Fruit fly (Drosophila melanogaster) whole organism, wandering third instar larva: ENCODE measurements around the gene CG33189.

ENCODE experiments used
- CG32264 ChIP-seq: fragments of 200-800 bp; sonication (Bioruptor generic); optimal IDR thresholded peaks from 2 replicates; lab custom pipeline; 2016; ENCODE audit warnings: missing biosample characterization, missing genetic modification characterization
- CG9705 ChIP-seq: fragments of 200-800 bp; sonication (Bioruptor generic); optimal IDR thresholded peaks from 2 replicates; lab custom pipeline; 2018; ENCODE audit warnings: missing biosample characterization, mild to moderate bottlenecking, missing genetic modification characterization
- CrebA ChIP-seq: fragments of 200-800 bp; sonication (Bioruptor generic); optimal IDR thresholded peaks from 2 replicates; lab custom pipeline; 2016; ENCODE audit warnings: missing biosample characterization, mild to moderate bottlenecking, missing genetic modification characterization, borderline replicate concordance
- Dfd ChIP-seq: fragments of >200 bp; optimal IDR thresholded peaks from 2 replicates; lab custom pipeline; 2017; ENCODE audit warnings: missing biosample characterization, missing genetic modification characterization
- Dif ChIP-seq: fragments of 200-275, 200-300 bp; sonication (Bioruptor generic); optimal IDR thresholded peaks from 2 replicates; lab custom pipeline; 2018; ENCODE audit warnings: missing biosample characterization, missing genetic modification characterization; ENCODE audit not compliant: partially characterized antibody
- GATAd ChIP-seq: sonication (Bioruptor generic); optimal IDR thresholded peaks from 2 replicates; lab custom pipeline; 2016; ENCODE audit warnings: missing biosample characterization, missing genetic modification characterization
- HLH106 ChIP-seq: fragments of 200-800 bp; optimal IDR thresholded peaks from 3 replicates; lab custom pipeline; 2019; ENCODE audit warnings: missing biosample characterization, mild to moderate bottlenecking, missing genetic modification characterization, moderate library complexity
- Hnf4 ChIP-seq: fragments of 200-800 bp; sonication (Bioruptor generic); optimal IDR thresholded peaks from 2 replicates; lab custom pipeline; 2016; ENCODE audit warnings: missing biosample characterization, mild to moderate bottlenecking, missing genetic modification characterization
- Hr78 ChIP-seq: fragments of >200 bp; optimal IDR thresholded peaks from 2 replicates; lab custom pipeline; 2017; ENCODE audit warnings: missing biosample characterization, missing genetic modification characterization
- Hr83 ChIP-seq: fragments of 200-300 bp; sonication (Bioruptor generic); optimal IDR thresholded peaks from 2 replicates; lab custom pipeline; 2016; ENCODE audit warnings: missing biosample characterization, mild to moderate bottlenecking, missing genetic modification characterization, moderate library complexity; ENCODE audit not compliant: poor library complexity, severe bottlenecking
- Mio ChIP-seq: sonication (Bioruptor generic); optimal IDR thresholded peaks from 2 replicates; lab custom pipeline; 2016; ENCODE audit warnings: missing biosample characterization, missing genetic modification characterization
- Myc ChIP-seq: fragments of >200 bp; optimal IDR thresholded peaks from 2 replicates; lab custom pipeline; 2017
- N ChIP-seq: fragments of >200 bp; optimal IDR thresholded peaks from 2 replicates; lab custom pipeline; 2018; ENCODE audit warnings: missing biosample characterization, missing external identifiers, missing genetic modification characterization
- OdsH ChIP-seq: fragments of 200-800 bp; sonication (Bioruptor generic); optimal IDR thresholded peaks from 2 replicates; lab custom pipeline; 2016; ENCODE audit warnings: missing biosample characterization, mild to moderate bottlenecking, missing genetic modification characterization
- Rel ChIP-seq, 2 experiments: fragments of 200-800 bp; sonication (Bioruptor generic) in 1 of 2; optimal IDR thresholded peaks; 2 replicates in 1 of 2; 3 replicates in 1 of 2; lab custom pipeline; 2016 to 2019; ENCODE audit warnings: mild to moderate bottlenecking in 2 of 2, missing biosample characterization in 2 of 2, missing genetic modification characterization in 2 of 2, moderate library complexity in 1 of 2
- Sp1 ChIP-seq: fragments of 200-800 bp; sonication (Bioruptor generic); optimal IDR thresholded peaks from 3 replicates; lab custom pipeline; 2019; ENCODE audit warnings: missing biosample characterization, mild to moderate bottlenecking, missing genetic modification characterization, moderate library complexity
- Vsx2 ChIP-seq: fragments of 200-300, 225-300 bp; sonication (Bioruptor generic); optimal IDR thresholded peaks from 2 replicates; lab custom pipeline; 2018; ENCODE audit warnings: missing biosample characterization, missing genetic modification characterization; ENCODE audit not compliant: partially characterized antibody
- br ChIP-seq: fragments of 200-800 bp; sonication (Bioruptor generic); optimal IDR thresholded peaks from 2 replicates; lab custom pipeline; 2016; ENCODE audit warnings: missing biosample characterization, missing genetic modification characterization
- brk ChIP-seq: fragments of 200-800 bp; sonication (Bioruptor generic); optimal IDR thresholded peaks from 2 replicates; lab custom pipeline; 2016; ENCODE audit warnings: missing biosample characterization, mild to moderate bottlenecking, missing genetic modification characterization
- dl ChIP-seq, 2 experiments: fragments of 175-275, 200-275 bp in 1 of 2; fragments of 200-275 bp in 1 of 2; sonication (Bioruptor generic); optimal IDR thresholded peaks; lab custom pipeline; 2018; ENCODE audit warnings: mild to moderate bottlenecking in 2 of 2, missing biosample characterization in 2 of 2, missing genetic modification characterization in 2 of 2, moderate library complexity in 2 of 2; ENCODE audit not compliant: partially characterized antibody in 2 of 2, insufficient read depth in 1 of 2
- dmrt93B ChIP-seq: fragments of 200-800 bp; sonication (Bioruptor generic); optimal IDR thresholded peaks from 2 replicates; lab custom pipeline; 2018; ENCODE audit warnings: missing biosample characterization, mild to moderate bottlenecking, missing genetic modification characterization
- dsf ChIP-seq: sonication (Bioruptor generic); optimal IDR thresholded peaks from 2 replicates; lab custom pipeline; 2016; ENCODE audit warnings: missing biosample characterization, missing genetic modification characterization, borderline replicate concordance
- ey ChIP-seq: fragments of 200-800 bp; sonication (Bioruptor generic); optimal IDR thresholded peaks from 2 replicates; lab custom pipeline; 2016; ENCODE audit warnings: missing biosample characterization, missing genetic modification characterization
- foxo ChIP-seq, 2 experiments: fragments of 200-800 bp; sonication (Bioruptor generic); optimal IDR thresholded peaks; 2 replicates in 1 of 2; 3 replicates in 1 of 2; lab custom pipeline; 2016 to 2017; ENCODE audit warnings: missing biosample characterization in 2 of 2, missing genetic modification characterization in 2 of 2
- fru ChIP-seq: fragments of 200-800 bp; sonication (Bioruptor generic); optimal IDR thresholded peaks from 3 replicates; lab custom pipeline; 2016; ENCODE audit warnings: missing biosample characterization, mild to moderate bottlenecking, missing genetic modification characterization
- h ChIP-seq: fragments of 200-800 bp; sonication (Bioruptor generic); optimal IDR thresholded peaks from 3 replicates; lab custom pipeline; 2016; ENCODE audit warnings: missing biosample characterization, mild to moderate bottlenecking, missing genetic modification characterization
- jim ChIP-seq: fragments of 175-275, 200-325 bp; sonication (Bioruptor generic); optimal IDR thresholded peaks from 2 replicates; lab custom pipeline; 2016; ENCODE audit warnings: missing biosample characterization, mild to moderate bottlenecking, missing genetic modification characterization
- lola ChIP-seq: fragments of >200 bp; optimal IDR thresholded peaks from 2 replicates; lab custom pipeline; 2017; ENCODE audit warnings: missing biosample characterization, missing genetic modification characterization
- pan ChIP-seq: fragments of >200 bp; optimal IDR thresholded peaks from 2 replicates; lab custom pipeline; 2017
- psq ChIP-seq: fragments of 200-800 bp; sonication (Bioruptor generic); optimal IDR thresholded peaks from 3 replicates; lab custom pipeline; 2017; ENCODE audit warnings: missing biosample characterization, mild to moderate bottlenecking, missing genetic modification characterization, moderate library complexity
- rgr ChIP-seq: fragments of 200-800 bp; sonication (Bioruptor generic); optimal IDR thresholded peaks from 3 replicates; lab custom pipeline; 2016; ENCODE audit warnings: missing biosample characterization, mild to moderate bottlenecking, missing genetic modification characterization
- sage ChIP-seq: fragments of 200-800 bp; sonication (Bioruptor generic); optimal IDR thresholded peaks from 2 replicates; lab custom pipeline; 2016; ENCODE audit warnings: missing biosample characterization, mild to moderate bottlenecking, missing genetic modification characterization
- sv ChIP-seq: fragments of 200-800 bp; sonication (Bioruptor generic); optimal IDR thresholded peaks from 3 replicates; lab custom pipeline; 2016; ENCODE audit warnings: missing biosample characterization, missing genetic modification characterization
- tai ChIP-seq: sonication (Bioruptor generic); optimal IDR thresholded peaks from 2 replicates; lab custom pipeline; 2016; ENCODE audit warnings: missing biosample characterization, missing genetic modification characterization
- usp ChIP-seq: fragments of >200 bp; optimal IDR thresholded peaks from 2 replicates; lab custom pipeline; 2017; ENCODE audit warnings: missing biosample characterization, missing genetic modification characterization
- woc ChIP-seq: sonication (Bioruptor generic); optimal IDR thresholded peaks from 2 replicates; lab custom pipeline; 2016; ENCODE audit warnings: missing biosample characterization, mild to moderate bottlenecking, missing genetic modification characterization

CG33189 gene

DNA sequence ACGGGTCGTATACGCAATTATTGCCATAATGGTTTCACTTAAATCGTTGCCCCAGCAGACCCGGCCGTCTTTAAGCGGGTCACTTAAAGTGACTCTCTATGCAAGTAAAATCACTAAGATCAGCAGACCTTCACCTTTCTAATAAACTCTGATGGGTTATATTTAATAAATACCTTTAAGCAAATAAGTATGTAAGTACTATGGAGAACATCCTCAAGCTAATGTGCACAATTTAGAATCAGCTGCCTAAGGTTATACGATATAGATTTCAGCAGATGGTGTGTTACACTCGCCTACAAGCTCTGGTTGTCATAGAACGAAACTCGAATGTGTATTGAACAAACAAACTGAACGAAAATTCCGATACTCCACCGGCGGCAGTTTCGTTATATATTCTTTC is 11.5 kb downstream of the CG33189 start, which contains the start of gene CG8236:
Gene CG8236, plus strand, starts transcription at position 301 of the 400 bp plus-strand sequence.
- TF ChIP-seq Vsx2 (GFP tag; lab: Kevin White, UChicago) (no peak), tai (GFP tag; lab: Kevin White, UChicago) (no peak), Mio (GFP tag; lab: Kevin White, UChicago) (no peak), dmrt93B (no peak), br (GFP tag; lab: Kevin White, UChicago) (no peak), GATAd (GFP tag; lab: Kevin White, UChicago) (no peak), psq (GFP tag; lab: Kevin White, UChicago) (no peak), foxo (GFP tag; optimal IDR thresholded peaks at IDR 0.05; lab: Kevin White, UChicago) (no peak), CG9705 (no peak), pan (lab: Kevin White, UChicago) (no peak), Hnf4 (GFP tag; lab: Kevin White, UChicago) (no peak), Sp1 (GFP tag; lab: Kevin White, UChicago) (no peak), CrebA (GFP tag; lab: Kevin White, UChicago) (no peak), Rel (GFP tag; optimal IDR thresholded peaks at IDR 0.05; lab: Kevin White, UChicago) (no peak), Rel (tag; optimal IDR thresholded peaks at IDR 0.05; lab: Kevin White, UChicago) (no peak), lola (no peak)
- TF ChIP-seq, all 38 proteins: peak for 0

DNA sequence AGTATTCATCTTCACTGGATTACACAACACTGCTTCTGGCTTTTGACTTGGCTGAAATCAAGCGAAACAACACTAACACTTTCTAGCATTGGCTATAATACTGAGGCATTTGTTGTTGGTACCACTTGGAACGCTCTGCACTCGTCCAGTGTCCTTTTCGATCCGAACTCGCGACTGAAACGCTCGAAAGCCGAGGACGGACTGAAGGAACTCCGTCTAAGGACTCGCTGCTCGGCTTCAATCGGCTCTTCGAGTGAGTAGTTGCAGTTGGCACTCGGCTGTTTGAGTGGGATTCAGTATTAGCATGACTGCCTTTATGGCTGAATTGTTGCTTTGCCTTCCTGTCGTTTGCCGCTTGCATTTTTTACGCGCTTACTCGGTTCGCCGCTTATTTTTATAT is 12.6 kb downstream of the CG33189 start, which contains the start of the genes CG34135 and CG11768:
Gene CG34135, minus strand, starts transcription at position 194 of the 400 bp plus-strand sequence.
Gene CG11768, minus strand, starts transcription at position 203 of the 400 bp plus-strand sequence.
- TF ChIP-seq dl (GFP tag; optimal IDR thresholded peaks at IDR 0.05; lab: Kevin White, UChicago; ENCODE audit: insufficient read depth in 1 of 2, partially characterized antibody in 2 of 2): no peak
- no peak for TF ChIP-seq fru (GFP tag; lab: Kevin White, UChicago)
- no peak for TF ChIP-seq Mio (GFP tag; lab: Kevin White, UChicago)
- TF ChIP-seq, all 38 proteins: peak for 0

DNA sequence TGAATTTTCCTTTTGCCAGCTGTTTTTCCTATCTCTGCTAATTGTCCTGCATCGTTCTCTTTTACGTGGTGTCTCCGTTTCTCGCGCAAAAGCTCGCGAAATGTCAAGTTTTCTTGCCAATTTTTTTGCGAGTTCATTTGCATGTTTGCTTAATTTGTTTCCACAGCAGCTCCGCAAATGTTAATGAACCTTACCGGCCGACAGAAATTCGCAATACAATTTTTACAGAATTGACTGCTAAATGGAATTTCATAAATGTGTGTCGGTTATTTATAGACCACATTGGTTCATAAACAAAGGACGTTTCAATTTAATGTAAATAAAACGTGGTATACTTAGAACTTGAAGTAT is 31.8 kb downstream of the CG33189 start:
- TF ChIP-seq CrebA (GFP tag; lab: Kevin White, UChicago) (no peak), br (GFP tag; lab: Kevin White, UChicago) (no peak), Sp1 (GFP tag; lab: Kevin White, UChicago) (no peak), sv (GFP tag; lab: Kevin White, UChicago) (no peak), woc (GFP tag; lab: Kevin White, UChicago) (no peak), rgr (GFP tag; lab: Kevin White, UChicago) (peak; percentile 52), Hr83 (GFP tag; lab: Kevin White, UChicago) (peak; percentile 86), tai (GFP tag; lab: Kevin White, UChicago) (no peak), dl (GFP tag; optimal IDR thresholded peaks at IDR 0.05; lab: Kevin White, UChicago; ENCODE audit: insufficient read depth in 1 of 2, partially characterized antibody in 2 of 2) (no peak), Dfd (GFP tag; lab: Kevin White, UChicago) (no peak), Rel (GFP tag; optimal IDR thresholded peaks at IDR 0.05; lab: Kevin White, UChicago) (no peak), Rel (tag; optimal IDR thresholded peaks at IDR 0.05; lab: Kevin White, UChicago) (no peak)

DNA sequence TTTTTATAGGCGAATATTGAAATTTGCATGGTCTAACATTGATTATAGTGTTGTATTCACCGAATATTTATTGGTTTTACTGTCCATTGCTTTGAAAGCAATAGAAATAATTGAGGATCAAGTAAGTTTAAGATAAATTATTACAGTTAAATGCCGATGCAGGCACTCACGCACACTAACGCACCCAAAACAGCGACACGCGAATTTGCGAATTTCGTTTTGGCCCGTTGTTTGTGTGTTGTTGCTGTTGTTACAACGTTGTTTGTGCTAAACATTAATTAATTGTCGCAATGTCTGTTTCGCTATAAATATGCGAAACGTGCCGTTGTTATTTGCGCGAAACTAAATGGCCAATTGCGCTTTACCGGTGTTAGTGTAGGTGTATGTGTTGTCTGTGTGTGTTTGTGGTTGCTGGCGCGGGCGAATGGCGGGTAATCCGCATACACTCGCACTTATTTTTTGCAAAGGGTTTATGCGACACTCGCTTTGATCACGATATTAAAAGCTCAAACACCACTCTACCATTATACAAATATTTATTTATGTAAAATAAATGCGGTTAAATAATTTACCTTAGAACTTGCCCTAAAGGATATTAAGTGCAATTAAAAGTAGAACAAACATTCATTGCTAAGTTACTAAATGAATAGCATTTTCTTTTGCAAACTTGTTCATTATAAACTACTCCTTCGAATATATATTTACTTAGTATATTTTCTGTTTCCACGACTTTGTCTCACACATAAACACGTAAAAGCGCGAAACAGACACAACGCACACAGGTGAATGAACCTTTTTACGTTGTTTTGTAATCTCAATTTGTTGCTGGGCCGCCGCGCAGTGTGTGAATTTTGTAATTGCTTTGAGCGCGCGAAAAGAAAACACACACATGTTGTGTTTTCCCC is 32.5 kb downstream of the CG33189 start:
- TF ChIP-seq h (GFP tag; lab: Kevin White, UChicago) (peak; percentile 80), CG32264 (GFP tag; lab: Kevin White, UChicago) (peak; percentile 6), N (GFP tag; lab: Kevin White, UChicago) (peak; percentile 40), br (GFP tag; lab: Kevin White, UChicago) (peak; percentile 55), CG9705 (peak; percentile 61), brk (GFP tag; lab: Kevin White, UChicago) (peak; percentile 59), dmrt93B (peak; percentile 72), rgr (GFP tag; lab: Kevin White, UChicago) (peak; percentile 74), dsf (GFP tag; lab: Kevin White, UChicago) (peak; percentile 15), CrebA (GFP tag; lab: Kevin White, UChicago) (peak; percentile 10), foxo (GFP tag; optimal IDR thresholded peaks at IDR 0.05; lab: Kevin White, UChicago) (peak in 1 of 2 experiments; percentile 79), Dfd (GFP tag; lab: Kevin White, UChicago) (no peak), fru (GFP tag; lab: Kevin White, UChicago) (peak; percentile 83), Sp1 (GFP tag; lab: Kevin White, UChicago) (peak; percentile 88), usp (GFP tag; lab: Kevin White, UChicago) (no peak), Hr78 (GFP tag; lab: Kevin White, UChicago) (no peak), OdsH (GFP tag; lab: Kevin White, UChicago) (peak; percentile 77), Hr83 (GFP tag; lab: Kevin White, UChicago) (no peak), sage (GFP tag; lab: Kevin White, UChicago) (peak; percentile 60), psq (GFP tag; lab: Kevin White, UChicago) (peak; percentile 57), woc (GFP tag; lab: Kevin White, UChicago) (peak; percentile 17), jim (GFP tag; lab: Kevin White, UChicago) (no peak), ey (GFP tag; lab: Kevin White, UChicago) (peak; percentile 32), Myc (lab: Kevin White, UChicago) (no peak), Dif (GFP tag; lab: Kevin White, UChicago) (no peak), Rel (GFP tag; optimal IDR thresholded peaks at IDR 0.05; lab: Kevin White, UChicago) (peak; percentile 12), Rel (tag; optimal IDR thresholded peaks at IDR 0.05; lab: Kevin White, UChicago) (peak; percentile 75), HLH106 (tag; lab: Kevin White, UChicago) (peak; percentile 88)
- TF ChIP-seq, all 38 proteins: peak for 20
